Worm (Caenorhabditis elegans) whole organism, L1 larva: Measurements from ENCODE around the gene T24D3.2.

ENCODE experiments used
- C04F5.9 ChIP-seq: sonication (generic microtip); optimal IDR thresholded peaks from 2 replicates; lab custom pipeline; 2016; ENCODE audit warnings: missing genetic modification characterization, missing compliant biosample characterization
- ama-1 ChIP-seq: fragments of 150-350 bp; optimal IDR thresholded peaks from 2 replicates; lab custom pipeline; 2014
- ceh-82 ChIP-seq, 3 experiments: fragments of 150-350 bp in 1 of 3; sonication (generic microtip) in 2 of 3; optimal IDR thresholded peaks; 2 replicates each; lab custom pipeline; 2014 to 2017; ENCODE audit warnings: missing biosample characterization in 3 of 3, missing genetic modification characterization in 3 of 3
- mdl-1 ChIP-seq, 2 experiments: fragments of 150-350 bp; optimal IDR thresholded peaks; 2 replicates each; lab custom pipeline; 2014 to 2017; ENCODE audit warnings: missing biosample characterization in 2 of 2, missing genetic modification characterization in 2 of 2, inconsistent platforms in 1 of 2
- nhr-12 ChIP-seq: sonication (generic microtip); optimal IDR thresholded peaks from 2 replicates; lab custom pipeline; 2017; ENCODE audit warnings: missing biosample characterization, missing genetic modification characterization
- nhr-237 ChIP-seq: fragments of 150-350 bp; optimal IDR thresholded peaks from 2 replicates; lab custom pipeline; 2014; ENCODE audit warnings: missing biosample characterization, missing genetic modification characterization
- nhr-77 ChIP-seq: fragments of 150-350 bp; optimal IDR thresholded peaks from 2 replicates; lab custom pipeline; 2014; ENCODE audit warnings: missing biosample characterization, missing genetic modification characterization
- pax-3 ChIP-seq: fragments of 200-800 bp; sonication (Bioruptor generic); optimal IDR thresholded peaks from 2 replicates; lab custom pipeline; 2018; ENCODE audit warnings: mild to moderate bottlenecking, missing genetic modification characterization, moderate library complexity, missing compliant biosample characterization
- snpc-4 ChIP-seq: fragments of 150-350 bp; optimal IDR thresholded peaks from 2 replicates; lab custom pipeline; 2014; ENCODE audit warnings: missing biosample characterization, missing genetic modification characterization
- ztf-4 ChIP-seq: fragments of 150-350 bp; optimal IDR thresholded peaks from 2 replicates; lab custom pipeline; 2014; ENCODE audit warnings: missing biosample characterization, missing genetic modification characterization

DNA sequence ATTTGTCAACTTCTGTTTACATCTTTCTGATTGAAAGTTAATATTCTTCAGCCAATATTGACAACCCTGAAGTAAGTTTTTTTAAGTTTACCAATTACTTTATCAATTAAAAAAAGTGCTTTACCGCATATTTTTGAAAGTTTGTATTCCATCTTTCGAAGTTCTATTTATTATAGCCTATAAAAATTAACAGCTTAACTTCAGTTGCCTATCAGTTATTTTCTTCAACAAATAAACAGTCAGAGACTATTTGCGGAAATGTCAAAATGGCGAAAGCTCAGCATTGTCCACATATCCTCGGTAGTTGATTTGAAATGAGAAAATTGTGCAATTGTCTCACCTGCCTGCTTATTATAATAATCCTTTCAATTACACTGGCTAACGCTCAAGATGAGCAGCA, 38.0 kb downstream of the T24D3.2 start, which contains the start of gene T18D3.5:
- TF ChIP-seq ama-1 (lab: Kevin White, UChicago) (no peak), ceh-82 (tag; optimal IDR thresholded peaks at IDR 0.05; lab: Kevin White, UChicago) (no peak), ztf-4 (tag; lab: Kevin White, UChicago) (no peak), mdl-1 (tag; optimal IDR thresholded peaks at IDR 0.05; lab: Kevin White, UChicago) (no peak), pax-3 (tag; lab: Kevin White, UChicago) (no peak), nhr-12 (tag; lab: Kevin White, UChicago) (no peak), nhr-237 (tag; lab: Kevin White, UChicago) (no peak), C04F5.9 (tag; lab: Kevin White, UChicago) (no peak), snpc-4 (tag; lab: Kevin White, UChicago) (no peak), nhr-77 (tag; lab: Kevin White, UChicago) (no peak)
